Worm (Caenorhabditis elegans) whole organism, L1 larva: ENCODE measurements around the gene ttbk-4.

Experiments
- egl-27 ChIP-seq, 2 experiments: fragments of 150-350 bp in 1 of 2; sonication (generic microtip); optimal IDR thresholded peaks; 3 replicates each; lab custom pipeline; 2017 to 2018; ENCODE audit warnings: missing biosample characterization in 2 of 2, missing genetic modification characterization in 2 of 2, missing genetic modification reagents in 2 of 2
- elt-2 ChIP-seq: sonication (generic microtip); optimal IDR thresholded peaks from 2 replicates; lab custom pipeline; 2016; ENCODE audit warnings: missing genetic modification characterization, mild to moderate bottlenecking, inconsistent platforms, missing compliant biosample characterization, missing genetic modification reagents
- lin-13 ChIP-seq: fragments of 150-350 bp; optimal IDR thresholded peaks from 2 replicates; lab custom pipeline; 2014; ENCODE audit warnings: missing biosample characterization, missing genetic modification reagents, missing genetic modification characterization
- nhr-71 ChIP-seq: sonication (generic microtip); optimal IDR thresholded peaks from 2 replicates; lab custom pipeline; 2016; ENCODE audit warnings: mild to moderate bottlenecking, missing genetic modification characterization, moderate library complexity, missing compliant biosample characterization
- nhr-76 ChIP-seq: sonication (generic microtip); optimal IDR thresholded peaks from 2 replicates; lab custom pipeline; 2017; ENCODE audit warnings: missing biosample characterization, missing genetic modification characterization
- pax-3 ChIP-seq: fragments of 200-800 bp; sonication (Bioruptor generic); optimal IDR thresholded peaks from 2 replicates; lab custom pipeline; 2018; ENCODE audit warnings: mild to moderate bottlenecking, missing genetic modification characterization, moderate library complexity, missing compliant biosample characterization
- pqm-1 ChIP-seq: sonication (generic microtip); optimal IDR thresholded peaks from 3 replicates; lab custom pipeline; 2017; ENCODE audit warnings: missing biosample characterization, missing genetic modification characterization
- rnt-1 ChIP-seq: sonication (generic microtip); optimal IDR thresholded peaks from 2 replicates; lab custom pipeline; 2016; ENCODE audit warnings: mild to moderate bottlenecking, missing genetic modification characterization, moderate library complexity, missing compliant biosample characterization
- sup-37 ChIP-seq: fragments of 200-800 bp; sonication (Bioruptor generic); optimal IDR thresholded peaks from 2 replicates; lab custom pipeline; 2018; ENCODE audit warnings: mild to moderate bottlenecking, missing genetic modification characterization, missing compliant biosample characterization

- TF ChIP-seq sup-37 (no peak), nhr-71 (tag; lab: Kevin White, UChicago) (no peak), elt-2 (tag; lab: Kevin White, UChicago) (no peak), egl-27 (tag; optimal IDR thresholded peaks at IDR 0.05; lab: Kevin White, UChicago) (no peak), lin-13 (GFP tag; lab: Kevin White, UChicago) (no peak), pax-3 (tag; lab: Kevin White, UChicago) (no peak), pqm-1 (tag; lab: Kevin White, UChicago) (no peak), nhr-76 (no peak), rnt-1 (tag; lab: Kevin White, UChicago) (no peak)
Measured at ce11 chrIV:10040803-10041202, 34.1 kb downstream of the ttbk-4 start, which contains the start of gene dhs-31.
